Worm (Caenorhabditis elegans) whole organism, early embryonic: ENCODE measurements around the gene fip-5.

ENCODE experiments used
- B0310.2 ChIP-seq: sonication (generic microtip); optimal IDR thresholded peaks from 2 replicates; lab custom pipeline; 2016; ENCODE audit warnings: mild to moderate bottlenecking, missing genetic modification characterization, missing compliant biosample characterization
- F13C5.2 ChIP-seq: sonication (generic microtip); optimal IDR thresholded peaks from 2 replicates; lab custom pipeline; 2017; ENCODE audit warnings: mild to moderate bottlenecking, missing genetic modification characterization, inconsistent platforms, missing compliant biosample characterization
- aly-1 ChIP-seq: sonication (generic microtip); optimal IDR thresholded peaks from 2 replicates; lab custom pipeline; 2016; ENCODE audit warnings: missing genetic modification characterization, missing compliant biosample characterization
- ama-1 ChIP-seq: fragments of 150-350 bp; optimal IDR thresholded peaks from 2 replicates; lab custom pipeline; 2014
- ets-7 ChIP-seq: sonication (generic microtip); optimal IDR thresholded peaks from 2 replicates; lab custom pipeline; 2016; ENCODE audit warnings: missing genotype, missing genetic modification characterization, missing compliant biosample characterization
- flt-1 ChIP-seq: fragments of 200-800 bp; sonication (Bioruptor generic); IDR thresholded peaks from 2 replicates; pipeline ENCODE4 v1.3.6; 2022; ENCODE audit warnings: missing genetic modification characterization, missing compliant biosample characterization
- hmbx-1 ChIP-seq: sonication (generic microtip); optimal IDR thresholded peaks from 2 replicates; lab custom pipeline; 2016; ENCODE audit warnings: mild to moderate bottlenecking, missing genetic modification characterization, missing compliant biosample characterization
- hnd-1 ChIP-seq: sonication (generic microtip); optimal IDR thresholded peaks from 2 replicates; lab custom pipeline; 2016; ENCODE audit warnings: missing genetic modification characterization, missing compliant biosample characterization
- pes-1 ChIP-seq: fragments of 200-800 bp; sonication (Bioruptor generic); IDR thresholded peaks from 2 replicates; pipeline ENCODE4 v1.3.6; 2022; ENCODE audit warnings: missing genetic modification reagents, missing genetic modification characterization, missing compliant biosample characterization

- TF ChIP-seq ama-1 (lab: Kevin White, UChicago) (no peak), hnd-1 (tag; lab: Kevin White, UChicago) (no peak), ets-7 (tag; lab: Kevin White, UChicago) (no peak), F13C5.2 (tag; lab: Kevin White, UChicago) (no peak), B0310.2 (tag; lab: Kevin White, UChicago) (no peak), pes-1 (GFP tag; lab: Robert Waterston, UW) (no peak), flt-1 (GFP tag; lab: Robert Waterston, UW) (no peak), aly-1 (tag; lab: Kevin White, UChicago) (no peak), hmbx-1 (tag; lab: Kevin White, UChicago) (no peak)
These were observed 42.5 kb upstream of the fip-5 start, which contains the start of gene C32A9.1 for ce11 chrX:10260035-10260434.
